Worm (Caenorhabditis elegans): ENCODE results near the gene crm-1.

crm-1 gene

DNA sequence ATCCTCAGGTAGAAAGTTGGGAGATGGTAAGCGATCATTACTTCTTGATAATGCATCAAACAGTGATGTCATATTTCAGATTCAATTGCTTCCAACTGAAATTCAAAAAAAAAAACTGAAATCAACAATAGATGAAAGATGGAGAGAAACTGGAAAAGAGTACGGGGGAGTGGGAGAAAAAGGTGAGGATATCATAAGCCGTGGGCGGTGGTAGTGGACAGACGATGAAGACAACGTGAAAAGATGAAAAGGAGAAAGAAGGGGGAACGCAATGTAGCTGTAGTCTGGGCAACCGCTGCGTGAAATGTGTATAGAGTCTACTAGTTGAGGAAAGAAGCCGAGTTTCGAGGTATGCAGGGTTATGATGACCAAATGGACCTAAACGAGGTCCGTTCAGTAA is 24.6 kb downstream of the crm-1 start, which contains the start of gene che-12:
Gene che-12, minus strand, starts transcription at position 101 of the 400 bp plus-strand sequence.
- TF ChIP-seq npax-4 (tag; optimal IDR thresholded peaks at IDR 0.05), result no peak
- TF ChIP-seq K02D7.2 (tag; optimal IDR thresholded peaks at IDR 0.05), result no peak
- no peak for TF ChIP-seq madf-2 (tag; optimal IDR thresholded peaks at IDR 0.05)
- no peak for TF ChIP-seq elt-2 (tag; optimal IDR thresholded peaks at IDR 0.05)
- no peak for TF ChIP-seq ets-4 (tag; optimal IDR thresholded peaks at IDR 0.05)
- no peak for TF ChIP-seq ceh-14 (tag; optimal IDR thresholded peaks at IDR 0.05)
- no peak for TF ChIP-seq elt-4 (tag; optimal IDR thresholded peaks at IDR 0.05)

- TF ChIP-seq ama-1 (optimal IDR thresholded peaks at IDR 0.05), result no peak
- no peak for TF ChIP-seq C08G9.2 (tag; optimal IDR thresholded peaks at IDR 0.05)
- TF ChIP-seq sox-2 (GFP tag; IDR thresholded peaks at IDR 0.05), result no peak
- TF ChIP-seq pros-1 (tag; optimal IDR thresholded peaks at IDR 0.05), result no peak
- no peak for TF ChIP-seq che-1 (tag; optimal IDR thresholded peaks at IDR 0.05)
- TF ChIP-seq fkh-6 (tag; optimal IDR thresholded peaks at IDR 0.05), result no peak
- TF ChIP-seq hlh-13 (GFP tag; optimal IDR thresholded peaks at IDR 0.05), result no peak
- no peak for TF ChIP-seq hlh-30 (tag; optimal IDR thresholded peaks at IDR 0.05; ENCODE audit: insufficient read depth)
Measured at ce11 chrV:10297099-10297498, 34.8 kb downstream of the crm-1 start, which contains the start of gene B0024.4. Gene B0024.4 (plus strand): TSS chrV:10297399.

DNA sequence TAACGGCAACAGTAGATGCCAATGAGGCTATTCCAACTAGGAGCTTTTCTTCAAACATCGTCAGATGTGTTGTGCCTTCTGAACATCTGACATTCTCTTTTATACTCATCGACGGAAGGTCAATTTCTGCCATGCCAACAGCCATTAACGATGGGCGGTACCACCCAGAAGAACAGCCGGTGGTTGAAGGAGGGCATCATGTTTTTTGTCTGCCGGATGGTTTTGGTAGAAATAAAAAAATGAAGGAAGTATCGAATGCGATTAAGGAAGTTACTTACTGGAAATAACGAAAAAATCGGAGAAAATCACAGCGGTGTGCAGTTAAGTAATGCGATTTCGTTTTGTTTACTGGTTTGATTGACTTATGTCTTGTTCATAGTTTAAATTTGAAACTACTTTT is 37.4 kb downstream of the crm-1 start, which contains the start of gene col-150:
Gene col-150, minus strand, starts transcription at position 101 of the 400 bp plus-strand sequence.
- no peak for TF ChIP-seq ref-2 (tag; optimal IDR thresholded peaks at IDR 0.05)
- no peak for TF ChIP-seq npax-4 (tag; optimal IDR thresholded peaks at IDR 0.05)
- no peak for TF ChIP-seq che-1 (tag; optimal IDR thresholded peaks at IDR 0.05)
- TF ChIP-seq ceh-19 (GFP tag; optimal IDR thresholded peaks at IDR 0.05), result no peak
- TF ChIP-seq elt-2 (tag; optimal IDR thresholded peaks at IDR 0.05), result no peak
- no peak for TF ChIP-seq elt-4 (tag; optimal IDR thresholded peaks at IDR 0.05)

ce11 chrV:10292819-10293357 is 39.0 kb downstream of the crm-1 start, which contains the start of gene col-149:
Gene col-149 (minus strand): TSS chrV:10292869.
- TF ChIP-seq ztf-16 (tag; optimal IDR thresholded peaks at IDR 0.05), result no peak

ce11 chrV:10291848-10292247 is 40.1 kb downstream of the crm-1 start:
- TF ChIP-seq lin-11 (tag; optimal IDR thresholded peaks at IDR 0.05), result no peak
- no peak for TF ChIP-seq eyg-1 (tag; optimal IDR thresholded peaks at IDR 0.05)
- TF ChIP-seq ceh-30 (tag; optimal IDR thresholded peaks at IDR 0.05), result no peak
- TF ChIP-seq nhr-11 (tag; optimal IDR thresholded peaks at IDR 0.05), result no peak
- TF ChIP-seq odd-2 (tag; optimal IDR thresholded peaks at IDR 0.05), result no peak
- no peak for TF ChIP-seq T23F11.4 (GFP tag; optimal IDR thresholded peaks at IDR 0.05)
- no peak for TF ChIP-seq che-1 (tag; optimal IDR thresholded peaks at IDR 0.05)
- TF ChIP-seq ceh-34 (tag; optimal IDR thresholded peaks at IDR 0.05), result no peak
- TF ChIP-seq pqm-1 (tag; optimal IDR thresholded peaks at IDR 0.05), result no peak
- TF ChIP-seq tbx-7 (tag; optimal IDR thresholded peaks at IDR 0.05), result no peak
- TF ChIP-seq K09A11.1 (tag; optimal IDR thresholded peaks at IDR 0.05; ENCODE audit: insufficient read depth), result no peak
- TF ChIP-seq lim-6 (tag; optimal IDR thresholded peaks at IDR 0.05), result no peak
- no peak for TF ChIP-seq unc-86 (tag; optimal IDR thresholded peaks at IDR 0.05)
- TF ChIP-seq ahr-1 (tag; optimal IDR thresholded peaks at IDR 0.05), result no peak
- TF ChIP-seq ceh-31 (tag; optimal IDR thresholded peaks at IDR 0.05), result no peak
- TF ChIP-seq elt-4 (tag; optimal IDR thresholded peaks at IDR 0.05), result no peak
- TF ChIP-seq pag-3 (tag; optimal IDR thresholded peaks at IDR 0.05; ENCODE audit: borderline replicate concordance), result no peak

DNA sequence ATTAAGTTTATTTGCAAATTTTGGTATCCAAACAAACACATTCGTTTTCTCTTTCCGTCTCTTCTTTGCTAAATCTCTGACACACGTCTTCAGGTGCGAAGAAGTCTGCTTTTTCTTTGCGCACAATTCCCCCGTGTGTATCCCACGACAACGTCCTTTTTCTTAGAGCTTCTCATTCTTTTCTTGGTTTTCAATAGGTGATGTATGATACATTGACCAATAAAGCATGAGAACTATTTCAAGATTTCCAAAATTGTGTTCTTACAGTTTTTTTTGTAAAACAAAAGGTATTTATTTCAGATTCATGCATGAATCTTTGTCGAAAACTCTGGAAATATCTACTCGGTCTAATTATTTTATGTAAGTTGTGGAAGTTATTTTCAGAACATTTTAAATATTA is 42.2 kb downstream of the crm-1 start, which contains the start of gene B0024.15:
Gene B0024.15, plus strand, starts transcription at position 301 of the 400 bp plus-strand sequence.
- TF ChIP-seq C38D4.7 (GFP tag; optimal IDR thresholded peaks at IDR 0.05) (no peak), ahr-1 (tag; optimal IDR thresholded peaks at IDR 0.05) (no peak), ceh-2 (tag; optimal IDR thresholded peaks at IDR 0.05) (no peak), tbx-2 (tag; optimal IDR thresholded peaks at IDR 0.05) (no peak), ceh-30 (tag; optimal IDR thresholded peaks at IDR 0.05) (no peak), pat-9 (tag; optimal IDR thresholded peaks at IDR 0.05) (no peak), ref-2 (tag; optimal IDR thresholded peaks at IDR 0.05) (no peak), pros-1 (tag; optimal IDR thresholded peaks at IDR 0.05) (no peak), hlh-15 (tag; optimal IDR thresholded peaks at IDR 0.05) (no peak), dmd-4 (tag; optimal IDR thresholded peaks at IDR 0.05; ENCODE audit: borderline replicate concordance) (no peak), ceh-31 (tag; optimal IDR thresholded peaks at IDR 0.05) (no peak), madf-2 (tag; optimal IDR thresholded peaks at IDR 0.05) (no peak), hlh-30 (tag; optimal IDR thresholded peaks at IDR 0.05; ENCODE audit: insufficient read depth) (no peak), syd-9 (tag; optimal IDR thresholded peaks at IDR 0.05) (no peak), sox-2 (GFP tag; IDR thresholded peaks at IDR 0.05) (no peak), F13H6.1 (tag; optimal IDR thresholded peaks at IDR 0.05) (no peak), fax-1 (tag; optimal IDR thresholded peaks at IDR 0.05) (no peak)

All from whole organism, late embryonic.